Worm (Caenorhabditis elegans): ENCODE results near the gene F53B1.3.

The F53B1.3 gene

DNA sequence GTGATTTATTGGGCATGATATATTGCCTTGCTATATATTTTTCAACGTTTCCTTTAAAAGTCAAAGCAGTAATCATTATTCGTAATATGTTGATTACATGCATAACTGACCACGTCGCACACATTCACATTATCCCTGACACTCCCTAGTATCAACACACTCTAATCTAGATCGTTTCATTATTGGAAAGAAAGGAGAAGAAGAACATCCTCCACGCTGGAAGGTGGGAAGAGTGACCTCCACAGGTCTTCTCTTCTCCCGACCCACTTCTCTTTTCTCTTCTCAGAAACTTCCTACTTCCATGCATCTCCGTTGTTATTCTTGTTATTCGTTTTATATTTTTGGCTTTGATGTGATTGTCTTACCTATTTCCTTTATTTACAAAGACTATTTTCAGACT, 31.4 kb upstream of the F53B1.3 start, which contains the start of gene txdc-12.2 (continued):
- no peak for TF ChIP-seq nhr-76 (tag; optimal IDR thresholded peaks at IDR 0.05)
- TF ChIP-seq mdl-1 (tag; optimal IDR thresholded peaks at IDR 0.05): no peak
- no peak for TF ChIP-seq tbx-2 (tag; optimal IDR thresholded peaks at IDR 0.05)
- no peak for TF ChIP-seq unc-62 (GFP tag; optimal IDR thresholded peaks at IDR 0.05)
- peak; percentile 87 for TF ChIP-seq blmp-1 (tag; optimal IDR thresholded peaks at IDR 0.05)
- no peak for TF ChIP-seq nhr-90 (tag; optimal IDR thresholded peaks at IDR 0.05; ENCODE audit: poor library complexity)
- TF ChIP-seq ets-5 (GFP tag; IDR thresholded peaks at IDR 0.05): no peak
- no peak for TF ChIP-seq pag-3 (tag; optimal IDR thresholded peaks at IDR 0.05; ENCODE audit: borderline replicate concordance, insufficient read depth)
- peak; percentile 26 for TF ChIP-seq nhr-20 (tag; optimal IDR thresholded peaks at IDR 0.05)
- TF ChIP-seq nhr-85 (tag): peak; percentile 73
- no peak for TF ChIP-seq jun-1 (tag; optimal IDR thresholded peaks at IDR 0.05)
- no peak for TF ChIP-seq hlh-17 (GFP tag; optimal IDR thresholded peaks at IDR 0.05; ENCODE audit: borderline replicate concordance)
- TF ChIP-seq ztf-11 (tag; optimal IDR thresholded peaks at IDR 0.05): no peak
- TF ChIP-seq aly-2 (tag; optimal IDR thresholded peaks at IDR 0.05): no peak
- no peak for TF ChIP-seq sptf-1 (tag; optimal IDR thresholded peaks at IDR 0.05)
- TF ChIP-seq mab-9 (GFP tag; IDR thresholded peaks at IDR 0.05): no peak
- TF ChIP-seq rnt-1 (tag; optimal IDR thresholded peaks at IDR 0.05): peak; percentile 10
- TF ChIP-seq C34B4.2 (tag; optimal IDR thresholded peaks at IDR 0.05): no peak
- TF ChIP-seq unc-98 (GFP tag; IDR thresholded peaks at IDR 0.05): no peak
- TF ChIP-seq efl-1 (optimal IDR thresholded peaks at IDR 0.05): no peak
- TF ChIP-seq efl-1 (GFP tag; optimal IDR thresholded peaks at IDR 0.05 in 1 of 2): no peak
- TF ChIP-seq snpc-4 (tag; optimal IDR thresholded peaks at IDR 0.05): no peak
- TF ChIP-seq xbp-1 (tag; optimal IDR thresholded peaks at IDR 0.05): no peak

DNA sequence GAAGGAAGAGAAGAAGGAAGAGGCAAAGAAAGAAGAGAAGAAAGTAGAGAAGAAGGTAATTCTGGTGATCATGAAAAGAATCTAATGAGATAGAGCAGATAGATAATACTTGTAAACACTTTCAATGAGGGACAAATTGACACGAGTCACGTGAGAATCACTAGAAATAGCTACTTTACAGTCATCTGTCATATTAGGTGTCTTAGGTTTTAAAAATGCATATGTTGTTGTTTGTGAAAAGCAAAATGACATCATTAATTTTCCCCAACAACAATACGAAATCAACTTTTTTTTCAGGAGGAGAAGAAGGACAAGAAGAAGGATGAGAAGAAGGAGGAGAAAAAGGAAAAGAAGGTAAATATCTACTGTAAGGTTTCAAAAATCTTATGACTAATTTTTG, 30.2 kb upstream of the F53B1.3 start:
- TF ChIP-seq ama-1 (optimal IDR thresholded peaks at IDR 0.05) (no peak), dsc-1 (tag; optimal IDR thresholded peaks at IDR 0.05) (peak; percentile 14), nhr-85 (tag) (peak; percentile 95), elt-2 (tag; optimal IDR thresholded peaks at IDR 0.05) (no peak), nhr-90 (tag; optimal IDR thresholded peaks at IDR 0.05; ENCODE audit: poor library complexity) (peak; percentile 27), snu-23 (GFP tag; optimal IDR thresholded peaks at IDR 0.05) (peak; percentile 63), lin-15B (tag; optimal IDR thresholded peaks at IDR 0.05) (no peak), efl-1 (optimal IDR thresholded peaks at IDR 0.05) (no peak), efl-1 (GFP tag; optimal IDR thresholded peaks at IDR 0.05 in 1 of 2) (peak in 1 of 2 experiments; percentile 91), blmp-1 (tag; optimal IDR thresholded peaks at IDR 0.05) (no peak), lin-35 (GFP tag; optimal IDR thresholded peaks at IDR 0.05) (peak; percentile 6 to 40), unc-62 (GFP tag; optimal IDR thresholded peaks at IDR 0.05) (no peak), zag-1 (tag; optimal IDR thresholded peaks at IDR 0.05) (no peak), sox-4 (tag; optimal IDR thresholded peaks at IDR 0.05) (peak; percentile 2), nhr-20 (tag; optimal IDR thresholded peaks at IDR 0.05) (peak; percentile 71), tbx-2 (tag; optimal IDR thresholded peaks at IDR 0.05) (peak; percentile 26), ceh-88 (GFP tag; IDR thresholded peaks at IDR 0.05) (no peak), egl-13 (tag; optimal IDR thresholded peaks at IDR 0.05) (no peak), mep-1 (tag; optimal IDR thresholded peaks at IDR 0.05) (peak; percentile 50), vab-15 (tag; optimal IDR thresholded peaks at IDR 0.05) (no peak), pag-3 (tag; optimal IDR thresholded peaks at IDR 0.05; ENCODE audit: borderline replicate concordance, insufficient read depth) (no peak), nhr-19 (GFP tag; conservative IDR thresholded peaks at IDR 0.05) (peak; percentile 34; the same call in 1 of the 2 replicates), aha-1 (tag; optimal IDR thresholded peaks at IDR 0.05) (no peak), ceh-90 (tag; optimal IDR thresholded peaks at IDR 0.05) (no peak), nhr-47 (tag; optimal IDR thresholded peaks at IDR 0.05) (peak; percentile 5), ceh-63 (GFP tag; optimal IDR thresholded peaks at IDR 0.05) (no peak), nhr-71 (tag; optimal IDR thresholded peaks at IDR 0.05) (peak; percentile 76), irx-1 (tag; optimal IDR thresholded peaks at IDR 0.05) (peak; percentile 1), swsn-7 (tag; optimal IDR thresholded peaks at IDR 0.05) (no peak), lin-14 (GFP tag; optimal IDR thresholded peaks at IDR 0.05) (peak; percentile 72), Y116A8C.19 (tag; optimal IDR thresholded peaks at IDR 0.05; ENCODE audit: borderline replicate concordance) (no peak), fos-1 (tag; optimal IDR thresholded peaks at IDR 0.05) (no peak), unc-86 (tag; optimal IDR thresholded peaks at IDR 0.05) (no peak), mef-2 (tag; optimal IDR thresholded peaks at IDR 0.05) (no peak), sup-37 (GFP tag; optimal IDR thresholded peaks at IDR 0.05) (no peak), C04F5.9 (tag; optimal IDR thresholded peaks at IDR 0.05) (no peak), nhr-12 (tag; optimal IDR thresholded peaks at IDR 0.05) (no peak), tlp-1 (tag; optimal IDR thresholded peaks at IDR 0.05) (no peak)

Data from whole organism, L1 larva.